Fruit fly (Drosophila melanogaster): Measurements from ENCODE around the gene Uqcc1.

Uqcc1 gene

dm6 chr3L:6981823-6982222 is 23.9 kb upstream of the Uqcc1 start (continued):
- TF ChIP-seq ind (GFP tag; optimal IDR thresholded peaks at IDR 0.05) (peak; percentile 2), grau (tag; optimal IDR thresholded peaks at IDR 0.05) (peak; percentile 68), CG10654 (GFP tag; optimal IDR thresholded peaks at IDR 0.05) (peak; percentile 21), CG18011 (GFP tag; optimal IDR thresholded peaks at IDR 0.05) (no peak), lilli (GFP tag; optimal IDR thresholded peaks at IDR 0.05) (peak; percentile 16), Ets65A (GFP tag) (peak; percentile 16), CG13424 (tag; optimal IDR thresholded peaks at IDR 0.05) (peak; percentile 64), CG6689 (GFP tag; IDR thresholded peaks at IDR 0.05) (peak; percentile 64; the same call in 1 of the 2 replicates), CG10462 (GFP tag; optimal IDR thresholded peaks at IDR 0.05) (peak; percentile 32), lab (GFP tag; optimal IDR thresholded peaks at IDR 0.05) (peak; percentile 15), ash1 (GFP tag; optimal IDR thresholded peaks at IDR 0.05) (no peak), seq (GFP tag; IDR thresholded peaks at IDR 0.05) (no peak), CG3065 (GFP tag; optimal IDR thresholded peaks at IDR 0.05) (no peak), CG17829 (tag; optimal IDR thresholded peaks at IDR 0.05) (peak; percentile 77), CG12219 (GFP tag; optimal IDR thresholded peaks at IDR 0.05) (peak; percentile 6), Ada2b (GFP tag; IDR thresholded peaks at IDR 0.05) (peak; percentile 60), CG16815 (GFP tag; optimal IDR thresholded peaks at IDR 0.05) (peak; percentile 62), chif (GFP tag; optimal IDR thresholded peaks at IDR 0.05) (peak in 1 of 2 experiments; percentile 4), bsh (GFP tag; optimal IDR thresholded peaks at IDR 0.05) (peak in 1 of 2 experiments; percentile 58), prd (optimal IDR thresholded peaks at IDR 0.05) (no peak), prd (GFP tag; IDR thresholded peaks at IDR 0.05) (peak; percentile 87; the same call in 2 of the 3 replicates), croc (GFP tag; conservative IDR thresholded peaks at IDR 0.05) (no peak), phol (tag; optimal IDR thresholded peaks at IDR 0.05) (peak; percentile 66), CG12391 (tag; optimal IDR thresholded peaks at IDR 0.05) (peak; percentile 72), CG10979 (tag; optimal IDR thresholded peaks at IDR 0.05) (peak; percentile 74), sc (optimal IDR thresholded peaks at IDR 0.05) (no peak), sc (GFP tag; optimal IDR thresholded peaks at IDR 0.05) (peak; percentile 47), Blimp-1 (GFP tag; optimal IDR thresholded peaks at IDR 0.05) (peak; percentile 43), gem (tag; optimal IDR thresholded peaks at IDR 0.05) (peak; percentile 74), twi (tag; optimal IDR thresholded peaks at IDR 0.05) (peak; percentile 92), CG1602 (GFP tag; optimal IDR thresholded peaks at IDR 0.05) (peak; percentile 55), tio (GFP tag; optimal IDR thresholded peaks at IDR 0.05) (peak; percentile 59), CG15601 (tag; optimal IDR thresholded peaks at IDR 0.05) (peak; percentile 15), CG4424 (GFP tag; optimal IDR thresholded peaks at IDR 0.05) (peak; percentile 46), CG17385 (GFP tag; optimal IDR thresholded peaks at IDR 0.05) (peak; percentile 33), sisA (GFP tag; IDR thresholded peaks at IDR 0.05) (peak; percentile 61), wor (GFP tag; IDR thresholded peaks at IDR 0.05) (no peak), Fer2 (tag; optimal IDR thresholded peaks at IDR 0.05) (no peak), Mes4 (GFP tag; optimal IDR thresholded peaks at IDR 0.05) (no peak), crc (GFP tag; optimal IDR thresholded peaks at IDR 0.05) (no peak), stc (GFP tag; IDR thresholded peaks at IDR 0.05) (peak; percentile 40; the same call in 1 of the 2 replicates), CG18262 (tag; optimal IDR thresholded peaks at IDR 0.05) (peak; percentile 79), Hand (GFP tag; optimal IDR thresholded peaks at IDR 0.05) (no peak), CG12104 (GFP tag; optimal IDR thresholded peaks at IDR 0.05) (peak; percentile 40), Six4 (GFP tag; optimal IDR thresholded peaks at IDR 0.05) (peak; percentile 29), CG2116 (GFP tag; optimal IDR thresholded peaks at IDR 0.05) (peak; percentile 5), Sox102F (GFP tag; optimal IDR thresholded peaks at IDR 0.05) (peak; percentile 54), ttk (GFP tag; IDR thresholded peaks at IDR 0.05) (no peak), MBD-R2 (GFP tag; IDR thresholded peaks at IDR 0.05) (0 out of 2 replicates have a peak, but pooled peaks have one; percentile 19), Dfd (GFP tag; optimal IDR thresholded peaks at IDR 0.05) (no peak), ATbp (GFP tag; optimal IDR thresholded peaks at IDR 0.05) (peak; percentile 9)
